Fruit fly (Drosophila melanogaster): ENCODE results near the gene Mettl3.

Mettl3 gene

dm6 chr3R:24037538-24038265 is 5.7 kb downstream of the Mettl3 start, which contains the start of gene spas (continued):
- TF ChIP-seq CG2889 (GFP tag; IDR thresholded peaks at IDR 0.05) (0 out of 3 replicates have a peak, but pooled peaks have one; percentile 49), CG1792 (GFP tag; optimal IDR thresholded peaks at IDR 0.05) (peak; percentile 22), Mad (GFP tag; optimal IDR thresholded peaks at IDR 0.05) (peak; percentile 74), CG11456 (GFP tag; IDR thresholded peaks at IDR 0.05) (peak; percentile 82), zf30C (GFP tag; optimal IDR thresholded peaks at IDR 0.05) (no peak), grau (tag; optimal IDR thresholded peaks at IDR 0.05) (peak; percentile 53), toy (GFP tag; IDR thresholded peaks at IDR 0.05) (peak; percentile 36; the same call in 1 of the 2 replicates), chm (GFP tag; IDR thresholded peaks at IDR 0.05) (peak; percentile 11; the same call in 1 of the 2 replicates), pnt (GFP tag; optimal IDR thresholded peaks at IDR 0.05) (peak; percentile 65), fru (optimal IDR thresholded peaks at IDR 0.05) (no peak), CG4617 (GFP tag; optimal IDR thresholded peaks at IDR 0.05; ENCODE audit: borderline replicate concordance) (peak; percentile 81), Asciz (GFP tag; optimal IDR thresholded peaks at IDR 0.05) (no peak), Rx (GFP tag; IDR thresholded peaks at IDR 0.05) (0 out of 2 replicates have a peak, but pooled peaks have one; percentile 32), Xrp1 (GFP tag; IDR thresholded peaks at IDR 0.05) (peak; percentile 79), CG31224 (GFP tag; IDR thresholded peaks at IDR 0.05) (peak; percentile 70), chinmo (GFP tag; IDR thresholded peaks at IDR 0.05; ENCODE audit: partially characterized antibody) (0 out of 4 replicates have a peak, but pooled peaks have one; percentile 68), CG6175 (GFP tag; IDR thresholded peaks at IDR 0.05) (peak; percentile 23; the same call in 1 of the 3 replicates), CG12299 (tag; optimal IDR thresholded peaks at IDR 0.05) (no peak), CG3995 (GFP tag; optimal IDR thresholded peaks at IDR 0.05) (peak; percentile 31), Mes4 (GFP tag; optimal IDR thresholded peaks at IDR 0.05) (peak; percentile 17), CG6654 (GFP tag; optimal IDR thresholded peaks at IDR 0.05) (no peak), sisA (GFP tag; IDR thresholded peaks at IDR 0.05) (peak; percentile 87), CG6791 (GFP tag; IDR thresholded peaks at IDR 0.05; ENCODE audit: partially characterized antibody) (peak; percentile 95), stwl (tag; optimal IDR thresholded peaks at IDR 0.05) (peak; percentile 38), CG2129 (GFP tag; IDR thresholded peaks at IDR 0.05; ENCODE audit: partially characterized antibody) (peak; percentile 88), fd64A (GFP tag; optimal IDR thresholded peaks at IDR 0.05) (no peak), gsb (GFP tag; IDR thresholded peaks at IDR 0.05) (peak; percentile 31; the same call in 1 of the 2 replicates), btn (GFP tag; optimal IDR thresholded peaks at IDR 0.05) (peak; percentile 32), cwo (GFP tag; optimal IDR thresholded peaks at IDR 0.05) (no peak), Hr3 (GFP tag; optimal IDR thresholded peaks at IDR 0.05) (peak; percentile 82), dmrt11E (tag; optimal IDR thresholded peaks at IDR 0.05) (peak; percentile 78), pfk (GFP tag; optimal IDR thresholded peaks at IDR 0.05) (no peak), Ada2b (GFP tag; IDR thresholded peaks at IDR 0.05) (peak; percentile 41; the same call in 1 of the 2 replicates), CrebB (tag; optimal IDR thresholded peaks at IDR 0.05) (no peak), CG6689 (GFP tag; IDR thresholded peaks at IDR 0.05) (peak; percentile 71), Meics (GFP tag; optimal IDR thresholded peaks at IDR 0.05) (peak; percentile 54), hb (GFP tag; IDR thresholded peaks at IDR 0.05; ENCODE audit: partially characterized antibody) (peak; percentile 92), nerfin-2 (GFP tag; IDR thresholded peaks at IDR 0.05; ENCODE audit: partially characterized antibody) (peak; percentile 58; the same call in 1 of the 2 replicates), ewg (GFP tag; optimal IDR thresholded peaks at IDR 0.05) (peak; percentile 49), az2 (GFP tag; optimal IDR thresholded peaks at IDR 0.05) (peak; percentile 57), crol (GFP tag; IDR thresholded peaks at IDR 0.05) (no peak; the same call in 1 of the 2 replicates), CG18764 (GFP tag; optimal IDR thresholded peaks at IDR 0.05) (peak; percentile 64), schlank (tag; optimal IDR thresholded peaks at IDR 0.05) (peak; percentile 22), CG31441 (GFP tag; IDR thresholded peaks at IDR 0.05) (no peak; the same call in 1 of the 2 replicates), dm (GFP tag; optimal IDR thresholded peaks at IDR 0.05) (peak; percentile 67), ap (GFP tag; IDR thresholded peaks at IDR 0.05) (peak; percentile 69; the same call in 1 of the 2 replicates), CG31365 (tag; optimal IDR thresholded peaks at IDR 0.05) (no peak), CG17912 (GFP tag; optimal IDR thresholded peaks at IDR 0.05) (no peak), chn (GFP tag; optimal IDR thresholded peaks at IDR 0.05) (peak; percentile 80)

Data from whole organism, embryonic.